Worm (Caenorhabditis elegans): ENCODE data around the gene Y39D8A.1.
A peak's percentile ranks its signal among the peaks of the same experiment; 100 is the strongest.

Y39D8A.1 gene

ce11 chrV:433898-434297 lies 15.4 kb downstream of the Y39D8A.1 start, which contains the start of gene B0554.2:
B0554.2 (plus strand) TSS chrV:434198.
- TF ChIP-seq nhr-77 (tag; optimal IDR thresholded peaks at IDR 0.05), result no peak
- TF ChIP-seq xbp-1 (tag; optimal IDR thresholded peaks at IDR 0.05), result no peak
- no peak for TF ChIP-seq pax-3 (tag; optimal IDR thresholded peaks at IDR 0.05)
- no peak for TF ChIP-seq pqm-1 (tag; optimal IDR thresholded peaks at IDR 0.05)
- TF ChIP-seq skn-1 (tag; optimal IDR thresholded peaks at IDR 0.05), result no peak
- no peak for TF ChIP-seq elt-2 (tag; optimal IDR thresholded peaks at IDR 0.05)
- no peak for TF ChIP-seq fkh-4 (tag; optimal IDR thresholded peaks at IDR 0.05; ENCODE audit: borderline replicate concordance)
- no peak for TF ChIP-seq nhr-90 (tag; optimal IDR thresholded peaks at IDR 0.05; ENCODE audit: poor library complexity)
- no peak for TF ChIP-seq efl-1 (optimal IDR thresholded peaks at IDR 0.05)
- TF ChIP-seq efl-1 (GFP tag; optimal IDR thresholded peaks at IDR 0.05 in 1 of 2), result no peak
- no peak for TF ChIP-seq ets-5 (GFP tag; IDR thresholded peaks at IDR 0.05)

ce11 chrV:438094-438493 lies 19.6 kb downstream of the Y39D8A.1 start, which contains the start of gene B0554.1:
B0554.1 (plus strand) TSS chrV:438394.
- TF ChIP-seq swsn-7 (tag; optimal IDR thresholded peaks at IDR 0.05) (no peak), mab-9 (GFP tag; IDR thresholded peaks at IDR 0.05) (no peak), nhr-28 (tag; optimal IDR thresholded peaks at IDR 0.05) (no peak), unc-98 (GFP tag; IDR thresholded peaks at IDR 0.05) (no peak), C34B4.2 (tag; optimal IDR thresholded peaks at IDR 0.05) (no peak), mef-2 (tag; optimal IDR thresholded peaks at IDR 0.05) (no peak), unc-62 (GFP tag; optimal IDR thresholded peaks at IDR 0.05) (no peak), lin-15B (tag; optimal IDR thresholded peaks at IDR 0.05) (no peak)

- TF ChIP-seq dpl-1 (GFP tag; optimal IDR thresholded peaks at IDR 0.05), result no peak
- no peak for TF ChIP-seq efl-1 (optimal IDR thresholded peaks at IDR 0.05)
- TF ChIP-seq efl-1 (GFP tag; optimal IDR thresholded peaks at IDR 0.05 in 1 of 2), result peak in 1 of 2 experiments; percentile 21
Measured at ce11 chrV:439183-439749, 20.7 kb downstream of the Y39D8A.1 start.

DNA sequence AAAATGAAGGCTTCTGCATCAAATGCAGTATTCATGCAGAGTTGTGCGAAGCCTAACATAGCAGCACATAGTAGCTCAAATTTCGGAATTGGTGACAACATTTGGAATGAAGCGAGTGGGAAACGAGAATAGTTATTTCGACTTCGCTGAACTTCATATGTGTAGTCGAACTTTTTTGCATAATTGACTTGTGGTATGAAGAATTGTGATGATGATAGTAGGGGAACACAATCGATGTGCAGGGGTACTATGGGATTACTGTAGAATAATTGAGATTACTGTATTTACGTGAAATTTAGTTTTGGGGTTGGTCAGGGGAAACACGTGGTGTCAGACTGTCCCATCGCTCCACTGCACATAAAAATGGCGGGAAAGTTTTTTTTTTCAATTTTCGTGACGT lies 22.4 kb downstream of the Y39D8A.1 start, which contains the start of gene B0554.7:
Gene B0554.7, minus strand, starts transcription at position 101 of the 400 bp plus-strand sequence.
- TF ChIP-seq ceh-90 (tag; optimal IDR thresholded peaks at IDR 0.05), result no peak
- no peak for TF ChIP-seq nhr-19 (GFP tag; conservative IDR thresholded peaks at IDR 0.05)
- TF ChIP-seq unc-62 (GFP tag; optimal IDR thresholded peaks at IDR 0.05), result no peak
- no peak for TF ChIP-seq unc-98 (GFP tag; IDR thresholded peaks at IDR 0.05)
- no peak for TF ChIP-seq ces-1 (GFP tag; optimal IDR thresholded peaks at IDR 0.05)
- no peak for TF ChIP-seq ceh-88 (GFP tag; IDR thresholded peaks at IDR 0.05)
- no peak for TF ChIP-seq pqm-1 (tag; optimal IDR thresholded peaks at IDR 0.05)
- no peak for TF ChIP-seq pag-3 (tag; optimal IDR thresholded peaks at IDR 0.05; ENCODE audit: borderline replicate concordance, insufficient read depth)
- no peak for TF ChIP-seq lin-35 (GFP tag; optimal IDR thresholded peaks at IDR 0.05)
- no peak for TF ChIP-seq Y116A8C.19 (tag; optimal IDR thresholded peaks at IDR 0.05; ENCODE audit: borderline replicate concordance)
- TF ChIP-seq lin-14 (GFP tag; optimal IDR thresholded peaks at IDR 0.05), result no peak
- no peak for TF ChIP-seq aly-2 (tag; optimal IDR thresholded peaks at IDR 0.05)
- TF ChIP-seq efl-3 (GFP tag; optimal IDR thresholded peaks at IDR 0.05), result no peak
- TF ChIP-seq nhr-85 (tag), result no peak
- TF ChIP-seq snpc-4 (tag; optimal IDR thresholded peaks at IDR 0.05), result no peak
- no peak for TF ChIP-seq vab-15 (tag; optimal IDR thresholded peaks at IDR 0.05)
- TF ChIP-seq egl-27 (tag; optimal IDR thresholded peaks at IDR 0.05), result no peak
- TF ChIP-seq dsc-1 (tag; optimal IDR thresholded peaks at IDR 0.05), result no peak
- TF ChIP-seq nhr-237 (tag; optimal IDR thresholded peaks at IDR 0.05), result no peak
- TF ChIP-seq nhr-20 (tag; optimal IDR thresholded peaks at IDR 0.05), result no peak

All from whole organism, L1 larva.